Worm (Caenorhabditis elegans) whole organism, L4 larva: Measurements from ENCODE around the gene unc-105.

Experiments
- ceh-82 ChIP-seq: sonication (generic microtip); optimal IDR thresholded peaks from 2 replicates; lab custom pipeline; 2017; ENCODE audit warnings: missing biosample characterization, missing genetic modification characterization
- egl-27 ChIP-seq: sonication (generic microtip); optimal IDR thresholded peaks from 3 replicates; lab custom pipeline; 2017; ENCODE audit warnings: missing biosample characterization, missing genetic modification reagents, missing genetic modification characterization
- jun-1 ChIP-seq: fragments of 150-350 bp; optimal IDR thresholded peaks from 2 replicates; lab custom pipeline; 2014; ENCODE audit warnings: missing biosample characterization, missing genetic modification reagents, missing genetic modification characterization
- nhr-28 ChIP-seq: fragments of 150-350 bp; optimal IDR thresholded peaks from 2 replicates; lab custom pipeline; 2014; ENCODE audit warnings: missing biosample characterization, missing genetic modification characterization

DNA sequence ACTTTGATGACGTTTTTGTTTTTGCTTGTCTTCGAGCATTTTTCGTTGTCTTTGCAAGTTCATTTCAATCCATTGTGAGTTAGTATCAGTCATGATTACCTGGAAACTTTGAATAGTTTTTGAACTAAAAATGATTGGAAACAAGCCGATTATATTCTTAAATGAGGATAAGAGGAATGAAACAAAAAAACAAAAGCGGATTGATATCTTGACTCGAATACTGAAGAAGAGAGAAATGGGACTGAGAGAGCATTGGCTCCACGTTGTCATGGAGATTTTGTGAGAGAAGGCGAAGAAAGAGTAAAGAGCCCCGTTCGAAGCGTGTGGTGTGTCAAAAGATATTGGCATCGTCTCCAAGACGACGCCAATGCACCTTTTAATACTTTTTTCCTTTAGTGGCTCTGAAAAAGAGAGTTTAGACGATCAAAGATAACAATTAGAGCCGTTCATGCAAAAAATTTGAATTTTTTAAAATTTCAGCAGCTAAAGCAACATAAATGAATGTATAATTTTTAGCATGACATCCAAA lies 40.6 kb downstream of the unc-105 start, which contains the start of the genes tub-1 and tmem-138:
- TF ChIP-seq ceh-82 (tag; lab: Kevin White, UChicago), result no peak
- no peak for TF ChIP-seq nhr-28 (tag; lab: Kevin White, UChicago)
- TF ChIP-seq egl-27 (tag; lab: Kevin White, UChicago), result no peak
- TF ChIP-seq jun-1 (tag; lab: Kevin White, UChicago), result no peak
